Worm (Caenorhabditis elegans) whole organism, young adult: ENCODE data around the gene fip-7.

Experiments
- B0019.2 ChIP-seq: fragments of 200-800 bp; sonication (Bioruptor generic); conservative IDR thresholded peaks from 2 replicates; pipeline ENCODE4 v1.3.6; 2022; ENCODE audit warnings: missing genetic modification reagents, missing genetic modification characterization, missing compliant biosample characterization
- B0035.1 ChIP-seq: sonication (generic microtip); optimal IDR thresholded peaks from 2 replicates; lab custom pipeline; 2016; ENCODE audit warnings: missing genetic modification characterization, mild to moderate bottlenecking, missing compliant biosample characterization, missing genotype, missing genetic modification reagents
- D2030.7 ChIP-seq: fragments of 200-800 bp; sonication (Bioruptor generic); IDR thresholded peaks from 2 replicates; pipeline ENCODE4 v1.3.6; 2022; ENCODE audit warnings: missing genetic modification reagents, missing genetic modification characterization, missing compliant biosample characterization
- F10E7.11 ChIP-seq: sonication (generic microtip); optimal IDR thresholded peaks from 2 replicates; lab custom pipeline; 2017; ENCODE audit warnings: mild to moderate bottlenecking, missing genetic modification characterization, moderate library complexity, missing compliant biosample characterization
- F22D6.2 ChIP-seq: sonication (generic microtip); optimal IDR thresholded peaks from 2 replicates; lab custom pipeline; 2016; ENCODE audit warnings: mild to moderate bottlenecking, missing genetic modification characterization, missing compliant biosample characterization
- F39B2.1 ChIP-seq: fragments of 200-800 bp; sonication (Bioruptor generic); IDR thresholded peaks from 2 replicates; pipeline ENCODE4 v1.3.6; 2022; ENCODE audit warnings: missing genetic modification reagents, missing genetic modification characterization, missing compliant biosample characterization
- F55B11.4 ChIP-seq: sonication (generic microtip); optimal IDR thresholded peaks from 2 replicates; lab custom pipeline; 2016; ENCODE audit warnings: missing compliant biosample characterization, missing genetic modification characterization, borderline replicate concordance; ENCODE audit not compliant: insufficient read depth
- K12H6.12 ChIP-seq: fragments of 200-800 bp; sonication (Bioruptor generic); optimal IDR thresholded peaks from 2 replicates; lab custom pipeline; 2018; ENCODE audit warnings: mild to moderate bottlenecking, missing genetic modification characterization, missing compliant biosample characterization
- T26A5.8 ChIP-seq: sonication (generic microtip); optimal IDR thresholded peaks from 2 replicates; lab custom pipeline; 2016; ENCODE audit warnings: missing genetic modification characterization, missing compliant biosample characterization
- Y53G8AR.9 ChIP-seq: fragments of 200-800 bp; sonication (Bioruptor generic); conservative IDR thresholded peaks from 2 replicates; pipeline ENCODE4 v1.3.6; 2022; ENCODE audit warnings: missing genetic modification reagents, missing genetic modification characterization, missing compliant biosample characterization
- Y56A3A.18 ChIP-seq: fragments of 200-800 bp; sonication (Bioruptor generic); IDR thresholded peaks from 2 replicates; pipeline ENCODE4 v1.3.6; 2022; ENCODE audit warnings: missing genetic modification reagents, missing genetic modification characterization, missing compliant biosample characterization
- Y79H2A.3 ChIP-seq: fragments of 200-800 bp; sonication (Bioruptor generic); conservative IDR thresholded peaks from 2 replicates; pipeline ENCODE4 v1.3.6; 2022; ENCODE audit warnings: missing genetic modification reagents, missing genetic modification characterization, missing compliant biosample characterization
- ZK185.1 ChIP-seq: sonication (generic microtip); optimal IDR thresholded peaks from 2 replicates; lab custom pipeline; 2016; ENCODE audit warnings: mild to moderate bottlenecking, missing genetic modification characterization, missing compliant biosample characterization; ENCODE audit not compliant: poor library complexity, severe bottlenecking
- attf-5 ChIP-seq: fragments of 200-800 bp; sonication (Bioruptor generic); optimal IDR thresholded peaks from 2 replicates; lab custom pipeline; 2018; ENCODE audit warnings: mild to moderate bottlenecking, missing genetic modification characterization, missing compliant biosample characterization
- bed-2 ChIP-seq: fragments of 200-800 bp; sonication (Bioruptor generic); IDR thresholded peaks from 2 replicates; pipeline ENCODE4 v1.3.6; 2022; ENCODE audit warnings: missing genetic modification reagents, missing genetic modification characterization, missing compliant biosample characterization
- ceh-27 ChIP-seq: fragments of 200-800 bp; sonication (Bioruptor generic); optimal IDR thresholded peaks from 2 replicates; lab custom pipeline; 2018; ENCODE audit warnings: mild to moderate bottlenecking, missing genetic modification characterization, moderate library complexity, missing compliant biosample characterization
- ceh-58 ChIP-seq: fragments of 200-800 bp; sonication (Bioruptor generic); IDR thresholded peaks from 2 replicates; pipeline ENCODE4 v1.3.6; 2022; ENCODE audit warnings: missing genetic modification characterization, missing compliant biosample characterization
- die-1 ChIP-seq: sonication (generic microtip); optimal IDR thresholded peaks from 2 replicates; lab custom pipeline; 2016; ENCODE audit warnings: missing genotype, mild to moderate bottlenecking, missing genetic modification characterization, missing compliant biosample characterization
- fkh-3 ChIP-seq: sonication (generic microtip); optimal IDR thresholded peaks from 2 replicates; lab custom pipeline; 2016; ENCODE audit warnings: mild to moderate bottlenecking, missing genetic modification characterization, missing compliant biosample characterization
- him-1 ChIP-seq: sonication (generic microtip); optimal IDR thresholded peaks from 2 replicates; lab custom pipeline; 2016; ENCODE audit warnings: missing genotype, missing genetic modification reagents, missing genetic modification characterization, missing compliant biosample characterization
- lag-1 ChIP-seq: fragments of 200-800 bp; sonication (Bioruptor generic); IDR thresholded peaks from 2 replicates; pipeline ENCODE4 v1.3.6; 2022; ENCODE audit warnings: missing genetic modification reagents, missing genetic modification characterization, missing compliant biosample characterization
- lin-40 ChIP-seq: sonication (generic microtip); optimal IDR thresholded peaks from 2 replicates; lab custom pipeline; 2016; ENCODE audit warnings: missing genetic modification characterization, mild to moderate bottlenecking, missing compliant biosample characterization, missing genotype, missing genetic modification reagents
- lsl-1 ChIP-seq: fragments of 200-800 bp; sonication (Bioruptor generic); optimal IDR thresholded peaks from 2 replicates; lab custom pipeline; 2018; ENCODE audit warnings: mild to moderate bottlenecking, missing genetic modification characterization, moderate library complexity, missing compliant biosample characterization
- lsy-27 ChIP-seq: sonication (generic microtip); optimal IDR thresholded peaks from 2 replicates; lab custom pipeline; 2017; ENCODE audit warnings: missing genetic modification characterization, mild to moderate bottlenecking, missing compliant biosample characterization, antibody characterized with exemption, missing genotype, borderline replicate concordance; ENCODE audit not compliant: insufficient read depth
- madf-10 ChIP-seq: sonication (generic microtip); optimal IDR thresholded peaks from 2 replicates; lab custom pipeline; 2016; ENCODE audit warnings: mild to moderate bottlenecking, missing genetic modification characterization, missing compliant biosample characterization
- mes-4 ChIP-seq: sonication (generic microtip); optimal IDR thresholded peaks from 2 replicates; lab custom pipeline; 2016; ENCODE audit warnings: missing genotype, missing genetic modification characterization, missing compliant biosample characterization
- nfya-1 ChIP-seq: sonication (generic microtip); optimal IDR thresholded peaks from 2 replicates; lab custom pipeline; 2017; ENCODE audit warnings: antibody characterized with exemption, missing compliant biosample characterization, missing genetic modification characterization, borderline replicate concordance; ENCODE audit not compliant: insufficient read depth
- nfya-2 ChIP-seq: fragments of 200-800 bp; sonication (Bioruptor generic); IDR thresholded peaks from 2 replicates; pipeline ENCODE4 v1.3.6; 2022; ENCODE audit warnings: missing genetic modification reagents, missing genetic modification characterization, missing compliant biosample characterization
- nfyb-1 ChIP-seq: fragments of 200-800 bp; sonication (Bioruptor generic); IDR thresholded peaks from 2 replicates; pipeline ENCODE4 v1.3.6; 2022; ENCODE audit warnings: missing genetic modification reagents, missing genetic modification characterization, missing compliant biosample characterization
- nhr-179 ChIP-seq: sonication (generic microtip); optimal IDR thresholded peaks from 2 replicates; lab custom pipeline; 2016; ENCODE audit warnings: mild to moderate bottlenecking, missing genetic modification characterization, missing compliant biosample characterization
- nhr-80 ChIP-seq: sonication (generic microtip); optimal IDR thresholded peaks from 2 replicates; lab custom pipeline; 2016; ENCODE audit warnings: missing genetic modification characterization, missing compliant biosample characterization
- pbrm-1 ChIP-seq: fragments of 200-800 bp; sonication (Bioruptor generic); IDR thresholded peaks from 2 replicates; pipeline ENCODE4 v1.3.6; 2022; ENCODE audit warnings: missing genetic modification reagents, missing genetic modification characterization, missing compliant biosample characterization
- pha-4 ChIP-seq: fragments of 150-350 bp; sonication (generic microtip); optimal IDR thresholded peaks from 2 replicates; lab custom pipeline; 2014; ENCODE audit warnings: missing biosample characterization, missing genetic modification reagents, missing genetic modification characterization
- rcor-1 ChIP-seq: fragments of 200-800 bp; sonication (Bioruptor generic); IDR thresholded peaks from 2 replicates; pipeline ENCODE4 v1.3.6; 2022; ENCODE audit warnings: missing genetic modification reagents, missing genetic modification characterization, missing compliant biosample characterization
- snpc-1.1 ChIP-seq: sonication (generic microtip); optimal IDR thresholded peaks from 2 replicates; lab custom pipeline; 2017; ENCODE audit warnings: missing genetic modification characterization, mild to moderate bottlenecking, missing compliant biosample characterization, antibody characterized with exemption, moderate library complexity, missing genotype, missing genetic modification reagents; ENCODE audit not compliant: insufficient read depth
- snpc-1.3 ChIP-seq: sonication (generic microtip); optimal IDR thresholded peaks from 2 replicates; lab custom pipeline; 2017; ENCODE audit warnings: missing genetic modification characterization, mild to moderate bottlenecking, missing compliant biosample characterization, antibody characterized with exemption, moderate library complexity, missing genotype, missing genetic modification reagents; ENCODE audit not compliant: insufficient read depth
- snpc-3.4 ChIP-seq: sonication (generic microtip); optimal IDR thresholded peaks from 2 replicates; lab custom pipeline; 2017; ENCODE audit warnings: missing genetic modification characterization, mild to moderate bottlenecking, missing compliant biosample characterization, antibody characterized with exemption, moderate library complexity, missing genotype, missing genetic modification reagents
- snpc-4 ChIP-seq, 5 experiments: fragments of 150-350 bp in 1 of 5; sonication (generic microtip) in 4 of 5; optimal IDR thresholded peaks; 2 replicates each; lab custom pipeline; 2014 to 2018; ENCODE audit warnings: missing genetic modification characterization in 5 of 5, missing biosample characterization in 3 of 5, antibody characterized with exemption in 2 of 5, mild to moderate bottlenecking in 2 of 5, missing compliant biosample characterization in 2 of 5, missing genotype in 2 of 5, moderate library complexity in 2 of 5, missing genetic modification reagents in 1 of 5
- somi-1 ChIP-seq: fragments of 200-800 bp; sonication (Bioruptor generic); optimal IDR thresholded peaks from 2 replicates; lab custom pipeline; 2018; ENCODE audit warnings: mild to moderate bottlenecking, missing genetic modification characterization, missing compliant biosample characterization
- unc-62 ChIP-seq: fragments of 150-350 bp; optimal IDR thresholded peaks from 2 replicates; lab custom pipeline; 2014; ENCODE audit warnings: missing biosample characterization, missing genetic modification reagents, missing genetic modification characterization
- zfh-2 ChIP-seq: fragments of 200-800 bp; sonication (Bioruptor generic); conservative IDR thresholded peaks from 2 replicates; pipeline ENCODE4 v1.3.6; 2022; ENCODE audit warnings: missing genetic modification reagents, missing genetic modification characterization, missing compliant biosample characterization
- zim-3 ChIP-seq: sonication (generic microtip); optimal IDR thresholded peaks from 2 replicates; lab custom pipeline; 2017; ENCODE audit warnings: mild to moderate bottlenecking, missing genetic modification characterization, moderate library complexity, missing compliant biosample characterization
- ztf-22 ChIP-seq: fragments of 200-800 bp; sonication (Bioruptor generic); optimal IDR thresholded peaks from 2 replicates; lab custom pipeline; 2018; ENCODE audit warnings: mild to moderate bottlenecking, missing genetic modification characterization, moderate library complexity, missing compliant biosample characterization
- ztf-25 ChIP-seq: fragments of 200-800 bp; sonication (Bioruptor generic); IDR thresholded peaks from 2 replicates; pipeline ENCODE4 v1.3.6; 2022; ENCODE audit warnings: missing genetic modification reagents, missing genetic modification characterization, missing compliant biosample characterization
- ztf-26 ChIP-seq: sonication (generic microtip); optimal IDR thresholded peaks from 2 replicates; lab custom pipeline; 2017; ENCODE audit warnings: missing genetic modification characterization, missing compliant biosample characterization
- ztf-28 ChIP-seq: fragments of 200-800 bp; sonication (Bioruptor generic); IDR thresholded peaks from 2 replicates; pipeline ENCODE4 v1.3.6; 2022; ENCODE audit warnings: missing genetic modification reagents, missing genetic modification characterization, missing compliant biosample characterization
- ztf-6 ChIP-seq: fragments of 200-800 bp; sonication (Bioruptor generic); IDR thresholded peaks from 2 replicates; pipeline ENCODE4 v1.3.6; 2022; ENCODE audit warnings: missing genetic modification reagents, missing genetic modification characterization, missing compliant biosample characterization

Gene fip-7

ce11 chrIV:16656232-16656631 lies 30.2 kb downstream of the fip-7 start, which contains the start of gene tsr-2 (continued):
- peak; percentile 78 for TF ChIP-seq snpc-3.4 (tag; lab: Kevin White, UChicago)
- TF ChIP-seq B0019.2 (GFP tag; lab: Robert Waterston, UW): no peak
- TF ChIP-seq zim-3 (tag; lab: Kevin White, UChicago): no peak
- TF ChIP-seq lag-1: 0 out of 2 replicates have a peak, but pooled peaks have one; percentile 47
- TF ChIP-seq fkh-3 (tag; lab: Kevin White, UChicago): no peak
- no peak for TF ChIP-seq T26A5.8 (tag; lab: Kevin White, UChicago)
- TF ChIP-seq somi-1 (GFP tag; lab: Kevin White, UChicago): peak; percentile 57
- TF ChIP-seq lsl-1 (GFP tag; lab: Kevin White, UChicago): peak; percentile 91
- no peak for TF ChIP-seq nfya-1 (tag; lab: Kevin White, UChicago)
- peak; percentile 81; the same call in 1 of the 2 replicates for TF ChIP-seq ztf-28
- TF ChIP-seq F22D6.2: no peak
- no peak for TF ChIP-seq ztf-22 (GFP tag; lab: Kevin White, UChicago)
- no peak for TF ChIP-seq F55B11.4
- peak; percentile 87 for TF ChIP-seq Y53G8AR.9 (GFP tag; lab: Robert Waterston, UW)
- peak; percentile 61 for TF ChIP-seq snpc-1.1 (tag; lab: Kevin White, UChicago)
- TF ChIP-seq nfya-2: no peak
- TF ChIP-seq Y56A3A.18 (GFP tag; lab: Robert Waterston, UW): no peak
- TF ChIP-seq pha-4 (tag; lab: Kevin White, UChicago): no peak
- TF ChIP-seq D2030.7 (GFP tag; lab: Robert Waterston, UW): peak; percentile 90
- TF ChIP-seq F39B2.1 (GFP tag; lab: Robert Waterston, UW): no peak
- TF ChIP-seq him-1: no peak
- no peak for TF ChIP-seq bed-2
- TF ChIP-seq nfyb-1 (GFP tag; lab: Robert Waterston, UW): peak; percentile 94
- TF ChIP-seq ceh-27 (GFP tag; lab: Kevin White, UChicago): peak; percentile 78
- TF ChIP-seq unc-62 (GFP tag; lab: Kevin White, UChicago): no peak
- no peak for TF ChIP-seq ztf-6 (GFP tag; lab: Robert Waterston, UW)
- TF ChIP-seq snpc-4 (GFP tag; optimal IDR thresholded peaks at IDR 0.05; lab: Kevin White, UChicago): peak; percentile 84
- peak; percentile 50 to 96 (median 94) for TF ChIP-seq snpc-4 (tag; optimal IDR thresholded peaks at IDR 0.05; lab: Kevin White, UChicago)
- peak; percentile 80 for TF ChIP-seq ZK185.1 (tag; lab: Kevin White, UChicago)
- no peak for TF ChIP-seq Y79H2A.3 (GFP tag; lab: Robert Waterston, UW)
- no peak for TF ChIP-seq ztf-25 (GFP tag; lab: Robert Waterston, UW)
- TF ChIP-seq K12H6.12: peak; percentile 81
- peak; percentile 89 for TF ChIP-seq pbrm-1 (GFP tag; lab: Robert Waterston, UW)
- TF ChIP-seq die-1: no peak
- peak; percentile 77 for TF ChIP-seq rcor-1
- TF ChIP-seq zfh-2: peak; percentile 78
- TF ChIP-seq nhr-179: no peak
- no peak for TF ChIP-seq ceh-58 (GFP tag; lab: Robert Waterston, UW)
- peak; percentile 89 for TF ChIP-seq attf-5 (GFP tag; lab: Kevin White, UChicago)
- TF ChIP-seq nhr-80 (tag; lab: Kevin White, UChicago): peak; percentile 33
- TF ChIP-seq lsy-27 (tag; lab: Kevin White, UChicago): no peak
- peak; percentile 67 for TF ChIP-seq snpc-1.3 (tag; lab: Kevin White, UChicago)
- peak; percentile 57 for TF ChIP-seq madf-10 (tag; lab: Kevin White, UChicago)
- TF ChIP-seq B0035.1 (tag; lab: Kevin White, UChicago): no peak
- TF ChIP-seq F10E7.11 (tag; lab: Kevin White, UChicago): no peak
- TF ChIP-seq lin-40 (tag; lab: Kevin White, UChicago): peak; percentile 91
- no peak for TF ChIP-seq mes-4 (tag; lab: Kevin White, UChicago)
- TF ChIP-seq ztf-26 (tag; lab: Kevin White, UChicago): peak; percentile 80
